Worm (Caenorhabditis elegans): Measurements from ENCODE around the gene T27E4.1.

- TF ChIP-seq mel-28 (tag; optimal IDR thresholded peaks at IDR 0.05; ENCODE audit: borderline replicate concordance) = no peak
- no peak for TF ChIP-seq hmg-20 (GFP tag; IDR thresholded peaks at IDR 0.05)
- no peak for TF ChIP-seq sptf-2 (GFP tag; optimal IDR thresholded peaks at IDR 0.05)
- no peak for TF ChIP-seq ccch-3 (GFP tag; optimal IDR thresholded peaks at IDR 0.05)
- TF ChIP-seq attf-6 (GFP tag; IDR thresholded peaks at IDR 0.05) = no peak
- 0 out of 2 replicates have a peak, but pooled peaks have one; percentile 52 for TF ChIP-seq pbrm-1 (GFP tag; IDR thresholded peaks at IDR 0.05)
- TF ChIP-seq akir-1 (GFP tag; optimal IDR thresholded peaks at IDR 0.05) = no peak
- no peak for TF ChIP-seq attf-3 (GFP tag; conservative IDR thresholded peaks at IDR 0.05)
- no peak for TF ChIP-seq lin-35 (GFP tag; optimal IDR thresholded peaks at IDR 0.05)
- TF ChIP-seq mes-4 (tag; optimal IDR thresholded peaks at IDR 0.05) = no peak
- no peak for TF ChIP-seq unc-130 (GFP tag; optimal IDR thresholded peaks at IDR 0.05)
- TF ChIP-seq F55B11.4 (tag; optimal IDR thresholded peaks at IDR 0.05; ENCODE audit: borderline replicate concordance, insufficient read depth) = no peak
- TF ChIP-seq F52B5.7 (tag; optimal IDR thresholded peaks at IDR 0.05) = no peak
These were observed 3.4 kb upstream of the T27E4.1 start for ce11 chrV:9088758-9089157.

Measured in whole organism, young adult.